Fruit fly (Drosophila melanogaster): ENCODE results near the gene MagR.

The MagR gene

dm6 chrX:15740288-15740726, 6.2 kb downstream of the MagR start (continued):
- peak; percentile 76 for TF ChIP-seq CG18619 (GFP tag; optimal IDR thresholded peaks at IDR 0.05)
- no peak for TF ChIP-seq wek (GFP tag; optimal IDR thresholded peaks at IDR 0.05)
- TF ChIP-seq NfI (GFP tag; optimal IDR thresholded peaks at IDR 0.05): peak; percentile 74
- TF ChIP-seq cas (GFP tag; IDR thresholded peaks at IDR 0.05): peak; percentile 73
- no peak for TF ChIP-seq CG5180 (GFP tag; optimal IDR thresholded peaks at IDR 0.05)
- peak; percentile 78 for TF ChIP-seq CG3847 (GFP tag; IDR thresholded peaks at IDR 0.05)
- TF ChIP-seq slou (GFP tag; optimal IDR thresholded peaks at IDR 0.05): peak; percentile 9
- TF ChIP-seq CG7963 (GFP tag; IDR thresholded peaks at IDR 0.05; ENCODE audit: partially characterized antibody): no peak
- no peak for TF ChIP-seq CG33557 (GFP tag; optimal IDR thresholded peaks at IDR 0.05)
- TF ChIP-seq eve (GFP tag; optimal IDR thresholded peaks at IDR 0.05): no peak
- peak; percentile 37 for TF ChIP-seq fu2 (GFP tag; optimal IDR thresholded peaks at IDR 0.05)
- TF ChIP-seq ken (GFP tag; IDR thresholded peaks at IDR 0.05): peak; percentile 46; the same call in 1 of the 3 replicates
- peak; percentile 76 for TF ChIP-seq Hand (GFP tag; optimal IDR thresholded peaks at IDR 0.05)
- TF ChIP-seq dan (GFP tag; IDR thresholded peaks at IDR 0.05): no peak
- TF ChIP-seq CG13624 (GFP tag; optimal IDR thresholded peaks at IDR 0.05): peak; percentile 40
- TF ChIP-seq emc (GFP tag; optimal IDR thresholded peaks at IDR 0.05): peak; percentile 17
- TF ChIP-seq row (GFP tag; IDR thresholded peaks at IDR 0.05): peak; percentile 90
- TF ChIP-seq CG31388 (GFP tag; optimal IDR thresholded peaks at IDR 0.05): no peak
- TF ChIP-seq ind (GFP tag; optimal IDR thresholded peaks at IDR 0.05): peak; percentile 67
- peak; percentile 79 for TF ChIP-seq CG13894 (tag; optimal IDR thresholded peaks at IDR 0.05)
- TF ChIP-seq CG6175 (GFP tag; IDR thresholded peaks at IDR 0.05): peak; percentile 67; the same call in 2 of the 3 replicates
- 0 out of 2 replicates have a peak, but pooled peaks have one; percentile 33 for TF ChIP-seq H2.0 (GFP tag; IDR thresholded peaks at IDR 0.05)
- no peak for TF ChIP-seq Scr (GFP tag; IDR thresholded peaks at IDR 0.05; ENCODE audit: partially characterized antibody)
- TF ChIP-seq vvl (GFP tag; IDR thresholded peaks at IDR 0.05): peak; percentile 84
- TF ChIP-seq h (optimal IDR thresholded peaks at IDR 0.05): no peak
- no peak for TF ChIP-seq z (GFP tag; IDR thresholded peaks at IDR 0.05)
- peak; percentile 88 for TF ChIP-seq Dbx (GFP tag; IDR thresholded peaks at IDR 0.05)
- TF ChIP-seq ara (GFP tag; IDR thresholded peaks at IDR 0.05): peak; percentile 53; the same call in 1 of the 2 replicates
- TF ChIP-seq salm (tag; optimal IDR thresholded peaks at IDR 0.05): peak; percentile 55
- TF ChIP-seq chinmo (GFP tag; IDR thresholded peaks at IDR 0.05; ENCODE audit: partially characterized antibody): no peak
- TF ChIP-seq CG4424 (GFP tag; optimal IDR thresholded peaks at IDR 0.05): peak; percentile 19
- TF ChIP-seq D (optimal IDR thresholded peaks at IDR 0.05): no peak
- no peak for TF ChIP-seq D (GFP tag; optimal IDR thresholded peaks at IDR 0.05)
- TF ChIP-seq CG2116 (GFP tag; optimal IDR thresholded peaks at IDR 0.05): peak; percentile 26
- peak; percentile 50; the same call in 1 of the 2 replicates for TF ChIP-seq Rx (GFP tag; IDR thresholded peaks at IDR 0.05)
- peak; percentile 44 for TF ChIP-seq chn (GFP tag; optimal IDR thresholded peaks at IDR 0.05)
- TF ChIP-seq PHDP (tag; optimal IDR thresholded peaks at IDR 0.05): peak; percentile 77
- TF ChIP-seq HLHmδ (GFP tag; optimal IDR thresholded peaks at IDR 0.05): no peak
- peak; percentile 43 for TF ChIP-seq Nf-YC (tag; optimal IDR thresholded peaks at IDR 0.05)
- peak; percentile 47 for TF ChIP-seq NK7.1 (GFP tag; optimal IDR thresholded peaks at IDR 0.05)
- TF ChIP-seq B-H2 (GFP tag; optimal IDR thresholded peaks at IDR 0.05): peak; percentile 76
- TF ChIP-seq schlank (tag; optimal IDR thresholded peaks at IDR 0.05): peak; percentile 79
- TF ChIP-seq lov (optimal IDR thresholded peaks at IDR 0.05): no peak
- TF ChIP-seq lov (GFP tag; IDR thresholded peaks at IDR 0.05): no peak
- TF ChIP-seq pum (GFP tag; optimal IDR thresholded peaks at IDR 0.05): peak; percentile 35
- TF ChIP-seq Side (GFP tag; optimal IDR thresholded peaks at IDR 0.05): peak; percentile 39
- TF ChIP-seq gem (tag; optimal IDR thresholded peaks at IDR 0.05): peak; percentile 81
- TF ChIP-seq Mad (GFP tag; optimal IDR thresholded peaks at IDR 0.05): peak; percentile 52
- no peak for TF ChIP-seq CG42726 (GFP tag; IDR thresholded peaks at IDR 0.05; ENCODE audit: partially characterized antibody)
- peak; percentile 50 for TF ChIP-seq CG4404 (GFP tag; IDR thresholded peaks at IDR 0.05)
- peak; percentile 64 for TF ChIP-seq CG11247 (GFP tag; IDR thresholded peaks at IDR 0.05)
- TF ChIP-seq Usf (GFP tag; optimal IDR thresholded peaks at IDR 0.05): no peak

Data from whole organism, embryonic.